Fruit fly (Drosophila melanogaster) whole organism, embryonic: Measurements from ENCODE around the gene Mdr65.
A peak's percentile ranks its signal among the peaks of the same experiment; 100 is the strongest.

Experiments
- ATbp ChIP-seq: fragments of 200-800 bp; sonication (Bioruptor generic); optimal IDR thresholded peaks from 2 replicates; lab custom pipeline; 2017; ENCODE audit warnings: missing biosample characterization, mild to moderate bottlenecking, missing genetic modification characterization, missing genetic modification reagents
- Abd-B ChIP-seq: fragments of 200-800 bp; sonication (Bioruptor generic); optimal IDR thresholded peaks from 2 replicates; lab custom pipeline; 2018; ENCODE audit warnings: missing biosample characterization, mild to moderate bottlenecking, missing genetic modification characterization, moderate library complexity
- CG10209 ChIP-seq: fragments of 200-800 bp; sonication (Bioruptor generic); optimal IDR thresholded peaks from 3 replicates; lab custom pipeline; 2017; ENCODE audit warnings: missing biosample characterization, mild to moderate bottlenecking, missing genetic modification characterization, missing genetic modification reagents
- CG10274 ChIP-seq: fragments of 200-800 bp; sonication (Bioruptor generic); optimal IDR thresholded peaks from 3 replicates; lab custom pipeline; 2017; ENCODE audit warnings: missing biosample characterization, mild to moderate bottlenecking, missing genetic modification characterization
- CG11560 ChIP-seq: fragments of 200-800 bp; sonication (Bioruptor generic); IDR thresholded peaks from 3 replicates; pipeline ENCODE4 v1.3.6; 2022; ENCODE audit warnings: missing biosample characterization, missing genetic modification characterization
- CG15696 ChIP-seq: fragments of 200-800 bp; sonication (Bioruptor generic); optimal IDR thresholded peaks from 2 replicates; lab custom pipeline; 2019; ENCODE audit warnings: missing biosample characterization, mild to moderate bottlenecking, missing genetic modification characterization, moderate library complexity
- CG17568 ChIP-seq: fragments of 200-800 bp; sonication (Bioruptor generic); optimal IDR thresholded peaks from 2 replicates; lab custom pipeline; 2018; ENCODE audit warnings: missing biosample characterization, mild to moderate bottlenecking, missing genetic modification characterization, moderate library complexity
- CG18011 ChIP-seq: fragments of 200-800 bp; sonication (Bioruptor generic); optimal IDR thresholded peaks from 2 replicates; lab custom pipeline; 2017; ENCODE audit warnings: missing biosample characterization, missing genetic modification characterization, mild to moderate bottlenecking, moderate library complexity, missing genotype
- CG18262 ChIP-seq: fragments of 200-800 bp; optimal IDR thresholded peaks from 3 replicates; lab custom pipeline; 2019; ENCODE audit warnings: missing biosample characterization, mild to moderate bottlenecking, missing genetic modification characterization, moderate library complexity
- CG18476 ChIP-seq: fragments of 200-800 bp; sonication (Bioruptor generic); optimal IDR thresholded peaks from 2 replicates; lab custom pipeline; 2016; ENCODE audit warnings: missing biosample characterization, mild to moderate bottlenecking, missing genetic modification characterization
- CG2889 ChIP-seq: fragments of 200-800 bp; sonication (Bioruptor generic); IDR thresholded peaks from 3 replicates; pipeline ENCODE4 v1.3.6; 2022; ENCODE audit warnings: missing biosample characterization, missing genetic modification characterization
- CG6175 ChIP-seq: fragments of 200-800 bp; sonication (Bioruptor generic); IDR thresholded peaks from 3 replicates; pipeline ENCODE4 v1.3.6; 2022; ENCODE audit warnings: missing biosample characterization, missing genetic modification characterization
- CG6654 ChIP-seq: fragments of 200-800 bp; sonication (Bioruptor generic); optimal IDR thresholded peaks from 2 replicates; lab custom pipeline; 2017; ENCODE audit warnings: missing biosample characterization, mild to moderate bottlenecking, missing genetic modification characterization
- CG6765 ChIP-seq: fragments of 200-800 bp; sonication (Bioruptor generic); optimal IDR thresholded peaks from 3 replicates; lab custom pipeline; 2017; ENCODE audit warnings: missing biosample characterization, mild to moderate bottlenecking, missing genetic modification characterization
- CG6854 ChIP-seq: fragments of 200-800 bp; sonication (Bioruptor generic); optimal IDR thresholded peaks from 3 replicates; lab custom pipeline; 2017; ENCODE audit warnings: missing biosample characterization, mild to moderate bottlenecking, missing genetic modification characterization
- CG7372 ChIP-seq: fragments of 200-800 bp; sonication (Bioruptor generic); IDR thresholded peaks from 2 replicates; pipeline ENCODE4 v1.3.6; 2022; ENCODE audit warnings: missing biosample characterization, missing genetic modification characterization
- CG8388 ChIP-seq: fragments of 200-800 bp; sonication (Bioruptor generic); optimal IDR thresholded peaks from 2 replicates; lab custom pipeline; 2019; ENCODE audit warnings: missing biosample characterization, mild to moderate bottlenecking, missing genetic modification characterization, moderate library complexity
- CG8478 ChIP-seq: fragments of >200 bp; optimal IDR thresholded peaks from 2 replicates; lab custom pipeline; 2018
- CG8944 ChIP-seq: fragments of 200-800 bp; sonication (Bioruptor generic); optimal IDR thresholded peaks from 3 replicates; lab custom pipeline; 2016; ENCODE audit warnings: missing biosample characterization, missing genetic modification characterization
- CoRest ChIP-seq: fragments of 200-800 bp; sonication (Bioruptor generic); optimal IDR thresholded peaks from 3 replicates; lab custom pipeline; 2018; ENCODE audit warnings: missing biosample characterization, mild to moderate bottlenecking, missing genetic modification characterization, moderate library complexity
- E2f1 ChIP-seq: fragments of 200-800 bp; sonication (Bioruptor generic); IDR thresholded peaks from 2 replicates; pipeline ENCODE4 v1.3.6; 2022; ENCODE audit warnings: missing biosample characterization, missing genetic modification characterization
- GATAe ChIP-seq: fragments of 200-800 bp; sonication (Bioruptor generic); conservative IDR thresholded peaks from 2 replicates; pipeline ENCODE4 v1.3.6; 2022; ENCODE audit warnings: missing biosample characterization, missing genetic modification characterization
- Gsc ChIP-seq: fragments of 200-800 bp; sonication (Bioruptor generic); IDR thresholded peaks from 2 replicates; pipeline ENCODE4 v1.3.6; 2022; ENCODE audit warnings: missing biosample characterization, missing genetic modification characterization
- Lpt ChIP-seq: fragments of >200 bp; optimal IDR thresholded peaks from 2 replicates; lab custom pipeline; 2018; ENCODE audit warnings: missing biosample characterization, missing genetic modification characterization
- NK7.1 ChIP-seq: fragments of 200-800 bp; sonication (Bioruptor generic); optimal IDR thresholded peaks from 3 replicates; lab custom pipeline; 2016; ENCODE audit warnings: missing biosample characterization, missing genetic modification characterization
- Ravus ChIP-seq: fragments of 200-800 bp; sonication (Bioruptor generic); IDR thresholded peaks from 2 replicates; pipeline ENCODE4 v1.3.6; 2022; ENCODE audit warnings: missing biosample characterization, missing genetic modification characterization
- Sox100B ChIP-seq: fragments of 200-800 bp; sonication (Bioruptor generic); optimal IDR thresholded peaks from 3 replicates; lab custom pipeline; 2018; ENCODE audit warnings: missing biosample characterization, mild to moderate bottlenecking, missing genetic modification characterization
- abd-A ChIP-seq: fragments of 200-800 bp; sonication (Bioruptor generic); optimal IDR thresholded peaks from 3 replicates; lab custom pipeline; 2019; ENCODE audit warnings: missing biosample characterization, mild to moderate bottlenecking, missing genetic modification characterization, moderate library complexity
- amos ChIP-seq: fragments of 200-800 bp; sonication (Bioruptor generic); IDR thresholded peaks from 2 replicates; pipeline ENCODE4 v1.3.6; 2022; ENCODE audit warnings: missing biosample characterization, missing genetic modification characterization; ENCODE audit not compliant: partially characterized antibody
- aop ChIP-seq: fragments of 200-800 bp; sonication (Bioruptor generic); IDR thresholded peaks from 2 replicates; pipeline ENCODE4 v1.3.6; 2022; ENCODE audit warnings: missing biosample characterization, missing genetic modification characterization
- ci ChIP-seq: fragments of 200-800 bp; sonication (Bioruptor generic); IDR thresholded peaks from 3 replicates; pipeline ENCODE4 v1.3.6; 2022; ENCODE audit warnings: missing biosample characterization, missing genetic modification characterization
- dimm ChIP-seq: fragments of 200-800 bp; sonication (Bioruptor generic); IDR thresholded peaks from 2 replicates; pipeline ENCODE4 v1.3.6; 2022; ENCODE audit warnings: missing biosample characterization, missing genetic modification characterization
- dysf ChIP-seq: fragments of 200-800 bp; sonication (Bioruptor generic); IDR thresholded peaks from 3 replicates; pipeline ENCODE4 v1.3.6; 2022; ENCODE audit warnings: missing biosample characterization, missing genetic modification characterization
- esg ChIP-seq: fragments of 200-800 bp; sonication (Bioruptor generic); conservative IDR thresholded peaks from 2 replicates; pipeline ENCODE4 v1.3.6; 2022; ENCODE audit warnings: missing biosample characterization, missing genetic modification characterization
- fd3F ChIP-seq: fragments of 200-800 bp; sonication (Bioruptor generic); optimal IDR thresholded peaks from 2 replicates; lab custom pipeline; 2018; ENCODE audit warnings: missing biosample characterization, mild to moderate bottlenecking, missing genetic modification characterization, moderate library complexity
- gce ChIP-seq: fragments of 200-800 bp; sonication (Bioruptor generic); IDR thresholded peaks from 3 replicates; pipeline ENCODE4 v1.3.6; 2022; ENCODE audit warnings: missing biosample characterization, missing genetic modification characterization
- gfzf ChIP-seq: fragments of 200-800 bp; sonication (Bioruptor generic); optimal IDR thresholded peaks from 2 replicates; lab custom pipeline; 2016; ENCODE audit warnings: missing biosample characterization, mild to moderate bottlenecking, missing genetic modification characterization, moderate library complexity
- gt ChIP-seq: fragments of 200-800 bp; sonication (Bioruptor generic); IDR thresholded peaks from 2 replicates; pipeline ENCODE4 v1.3.6; 2022; ENCODE audit warnings: missing biosample characterization, missing genetic modification characterization
- insv ChIP-seq, 2 experiments: fragments of 200-800 bp; sonication (Bioruptor generic); optimal IDR thresholded peaks; 3 replicates each; lab custom pipeline; 2016 to 2018; ENCODE audit warnings: missing biosample characterization in 2 of 2, missing genetic modification characterization in 2 of 2
- jing ChIP-seq: fragments of 200-800 bp; sonication (Bioruptor generic); optimal IDR thresholded peaks from 2 replicates; lab custom pipeline; 2018; ENCODE audit warnings: missing biosample characterization, mild to moderate bottlenecking, missing genetic modification characterization
- klu ChIP-seq: fragments of 200-800 bp; sonication (Bioruptor generic); IDR thresholded peaks from 2 replicates; pipeline ENCODE4 v1.3.6; 2022; ENCODE audit warnings: missing biosample characterization, missing genetic modification characterization
- nerfin-2 ChIP-seq: fragments of 200-800 bp; sonication (Bioruptor generic); IDR thresholded peaks from 2 replicates; pipeline ENCODE4 v1.3.6; 2022; ENCODE audit warnings: missing biosample characterization, missing genetic modification characterization; ENCODE audit not compliant: partially characterized antibody
- p53 ChIP-seq: fragments of 200-800 bp; sonication (Bioruptor generic); optimal IDR thresholded peaks from 2 replicates; lab custom pipeline; 2016; ENCODE audit warnings: missing biosample characterization, missing genetic modification characterization
- pum ChIP-seq: fragments of 200-800 bp; sonication (Bioruptor generic); optimal IDR thresholded peaks from 2 replicates; lab custom pipeline; 2016; ENCODE audit warnings: missing biosample characterization, missing genetic modification characterization
- pzg ChIP-seq: fragments of 200-800 bp; sonication (Bioruptor generic); optimal IDR thresholded peaks from 3 replicates; lab custom pipeline; 2018; ENCODE audit warnings: missing biosample characterization, mild to moderate bottlenecking, missing genetic modification characterization, moderate library complexity
- sima ChIP-seq: fragments of 200-800 bp; sonication (Bioruptor generic); optimal IDR thresholded peaks from 2 replicates; lab custom pipeline; 2016; ENCODE audit warnings: missing biosample characterization, missing genetic modification characterization
- sqz ChIP-seq: fragments of 200-800 bp; sonication (Bioruptor generic); optimal IDR thresholded peaks from 3 replicates; lab custom pipeline; 2018; ENCODE audit warnings: missing biosample characterization, mild to moderate bottlenecking, missing genetic modification characterization
- tll ChIP-seq, 2 experiments: fragments of 200-800 bp in 1 of 2; fragments of >200 bp in 1 of 2; sonication (Bioruptor generic) in 1 of 2; optimal IDR thresholded peaks; 2 replicates each; lab custom pipeline; 2017 to 2019; ENCODE audit warnings: missing biosample characterization in 2 of 2, missing genetic modification characterization in 2 of 2, mild to moderate bottlenecking in 1 of 2, moderate library complexity in 1 of 2
- vnd ChIP-seq: fragments of 200-800 bp; sonication (Bioruptor generic); IDR thresholded peaks from 3 replicates; pipeline ENCODE4 v1.3.6; 2022; ENCODE audit warnings: missing biosample characterization, missing genetic modification characterization; ENCODE audit not compliant: partially characterized antibody

Gene Mdr65

dm6 chr3L:6192822-6193555 is 52.6 kb downstream of the Mdr65 start, which contains the start of the genes Sf3b6 and Tnpo (continued):
- peak; percentile 67 for TF ChIP-seq CG18476 (GFP tag; lab: Kevin White, UChicago)
- TF ChIP-seq CG11560 (tag; lab: Robert Waterston, UW): peak; percentile 77
- TF ChIP-seq fd3F: peak; percentile 74
- TF ChIP-seq CG8944: peak; percentile 43
- TF ChIP-seq CoRest (tag; lab: Kevin White, UChicago): peak; percentile 93
- peak; percentile 85 for TF ChIP-seq klu (GFP tag; lab: Robert Waterston, UW)
- peak; percentile 48 for TF ChIP-seq NK7.1
- TF ChIP-seq CG8388 (GFP tag; lab: Kevin White, UChicago): no peak
- TF ChIP-seq Sox100B (GFP tag; lab: Kevin White, UChicago): no peak
- peak; percentile 86 for TF ChIP-seq esg (GFP tag; lab: Robert Waterston, UW)
- no peak for TF ChIP-seq aop (GFP tag; lab: Robert Waterston, UW)
- TF ChIP-seq tll (GFP tag; optimal IDR thresholded peaks at IDR 0.05; lab: Kevin White, UChicago): peak; percentile 43 to 78
- peak; percentile 35 for TF ChIP-seq p53 (GFP tag; lab: Kevin White, UChicago)
- TF ChIP-seq pum (GFP tag; lab: Kevin White, UChicago): peak; percentile 78
- peak; percentile 35 for TF ChIP-seq CG6765 (GFP tag; lab: Kevin White, UChicago)
- TF ChIP-seq gt (GFP tag; lab: Robert Waterston, UW): peak; percentile 27; the same call in 1 of the 2 replicates
- TF ChIP-seq abd-A: no peak
- TF ChIP-seq CG6854 (GFP tag; lab: Kevin White, UChicago): no peak
- TF ChIP-seq CG15696 (tag; lab: Kevin White, UChicago): peak; percentile 89
- TF ChIP-seq Lpt (GFP tag; lab: Kevin White, UChicago): no peak
- TF ChIP-seq CG6175 (GFP tag; lab: Robert Waterston, UW): peak; percentile 39; the same call in 1 of the 3 replicates
- TF ChIP-seq CG6654: no peak
- peak; percentile 68 for TF ChIP-seq CG18011 (GFP tag; lab: Kevin White, UChicago)
- no peak for TF ChIP-seq ATbp
- no peak for TF ChIP-seq CG17568 (GFP tag; lab: Kevin White, UChicago)
- TF ChIP-seq gfzf (GFP tag; lab: Kevin White, UChicago): peak; percentile 79
- TF ChIP-seq gce (GFP tag; lab: Robert Waterston, UW): peak; percentile 40; the same call in 1 of the 3 replicates
- TF ChIP-seq CG18262 (tag; lab: Kevin White, UChicago): peak; percentile 87
- TF ChIP-seq amos: peak; percentile 56
- TF ChIP-seq insv (GFP tag; optimal IDR thresholded peaks at IDR 0.05; lab: Kevin White, UChicago): peak in 1 of 2 experiments; percentile 52
- TF ChIP-seq CG8478 (lab: Kevin White, UChicago): no peak
- TF ChIP-seq CG2889 (GFP tag; lab: Robert Waterston, UW): peak; percentile 40; the same call in 1 of the 3 replicates
- TF ChIP-seq dimm (GFP tag; lab: Robert Waterston, UW): peak; percentile 35; the same call in 1 of the 2 replicates
- peak; percentile 79 for TF ChIP-seq E2f1 (GFP tag; lab: Robert Waterston, UW)
- peak; percentile 55; the same call in 1 of the 3 replicates for TF ChIP-seq vnd (GFP tag; lab: Robert Waterston, UW)
- TF ChIP-seq CG10209 (GFP tag; lab: Kevin White, UChicago): peak; percentile 86
- peak; percentile 89 for TF ChIP-seq dysf (GFP tag; lab: Robert Waterston, UW)
- TF ChIP-seq Gsc: no peak; the same call in 1 of the 2 replicates
- TF ChIP-seq Ravus (GFP tag; lab: Robert Waterston, UW): no peak; the same call in 1 of the 2 replicates
- no peak for TF ChIP-seq Abd-B (GFP tag; lab: Kevin White, UChicago)
- TF ChIP-seq CG10274 (GFP tag; lab: Kevin White, UChicago): peak; percentile 80
- TF ChIP-seq sqz (GFP tag; lab: Kevin White, UChicago): peak; percentile 74
- 0 out of 2 replicates have a peak, but pooled peaks have one; percentile 19 for TF ChIP-seq GATAe (GFP tag; lab: Robert Waterston, UW)
- TF ChIP-seq sima: no peak
- peak; percentile 74 for TF ChIP-seq pzg
- TF ChIP-seq nerfin-2 (GFP tag; lab: Robert Waterston, UW): peak; percentile 18; the same call in 1 of the 2 replicates
- TF ChIP-seq jing (GFP tag; lab: Kevin White, UChicago): no peak
- peak; percentile 80 for TF ChIP-seq CG7372 (GFP tag; lab: Robert Waterston, UW)
- peak; percentile 73; the same call in 2 of the 3 replicates for TF ChIP-seq ci (GFP tag; lab: Robert Waterston, UW)
